Worm (Caenorhabditis elegans) whole organism, L2 larva: Measurements from ENCODE around the gene fbxa-127.

Experiments used
- C34F6.9 ChIP-seq: fragments of 150-350 bp; optimal IDR thresholded peaks from 2 replicates; lab custom pipeline; 2014; ENCODE audit warnings: missing biosample characterization, missing genetic modification characterization
- F13H6.1 ChIP-seq: sonication (generic microtip); optimal IDR thresholded peaks from 2 replicates; lab custom pipeline; 2016; ENCODE audit warnings: missing genetic modification characterization, missing compliant biosample characterization
- R02D3.7 ChIP-seq: fragments of 150-350 bp; optimal IDR thresholded peaks from 2 replicates; lab custom pipeline; 2014; ENCODE audit warnings: missing biosample characterization, missing genetic modification characterization
- ZK546.5 ChIP-seq: sonication (generic microtip); optimal IDR thresholded peaks from 2 replicates; lab custom pipeline; 2017; ENCODE audit warnings: missing biosample characterization, missing genetic modification characterization
- ama-1 ChIP-seq: fragments of 150-350 bp; optimal IDR thresholded peaks from 2 replicates; lab custom pipeline; 2018; ENCODE audit warnings: inconsistent platforms
- blmp-1 ChIP-seq: sonication (generic microtip); optimal IDR thresholded peaks from 2 replicates; lab custom pipeline; 2017; ENCODE audit warnings: missing genetic modification characterization, mild to moderate bottlenecking, missing compliant biosample characterization, antibody characterized with exemption, moderate library complexity; ENCODE audit not compliant: insufficient read depth
- ceh-16 ChIP-seq: fragments of 150-350 bp; optimal IDR thresholded peaks from 2 replicates; lab custom pipeline; 2014; ENCODE audit warnings: missing biosample characterization, missing genetic modification characterization
- dmd-4 ChIP-seq: sonication (generic microtip); optimal IDR thresholded peaks from 2 replicates; lab custom pipeline; 2017; ENCODE audit warnings: missing biosample characterization, missing genetic modification characterization
- egl-27 ChIP-seq: sonication (generic microtip); optimal IDR thresholded peaks from 3 replicates; lab custom pipeline; 2017; ENCODE audit warnings: missing biosample characterization, missing genetic modification reagents, missing genetic modification characterization
- elt-1 ChIP-seq: fragments of 150-350 bp; optimal IDR thresholded peaks from 2 replicates; lab custom pipeline; 2014; ENCODE audit warnings: missing biosample characterization, missing genetic modification characterization
- lin-13 ChIP-seq: fragments of 150-350 bp; optimal IDR thresholded peaks from 2 replicates; lab custom pipeline; 2014; ENCODE audit warnings: missing biosample characterization, missing genetic modification reagents, missing genetic modification characterization
- lsy-2 ChIP-seq, 2 experiments: fragments of 150-350 bp in 1 of 2; sonication (generic microtip) in 1 of 2; optimal IDR thresholded peaks; 2 replicates each; lab custom pipeline; 2014 to 2017; ENCODE audit warnings: missing biosample characterization in 2 of 2, missing genetic modification characterization in 2 of 2
- mbf-1 ChIP-seq: sonication (generic microtip); optimal IDR thresholded peaks from 2 replicates; lab custom pipeline; 2017; ENCODE audit warnings: missing biosample characterization, missing genetic modification characterization
- nhr-11 ChIP-seq: fragments of 150-350 bp; optimal IDR thresholded peaks from 2 replicates; lab custom pipeline; 2014; ENCODE audit warnings: missing biosample characterization, missing genetic modification characterization
- nhr-12 ChIP-seq: fragments of 150-350 bp; optimal IDR thresholded peaks from 2 replicates; lab custom pipeline; 2014; ENCODE audit warnings: missing biosample characterization, missing genetic modification characterization
- nhr-129 ChIP-seq: fragments of 150-350 bp; optimal IDR thresholded peaks from 2 replicates; lab custom pipeline; 2014; ENCODE audit warnings: missing biosample characterization, missing genetic modification characterization
- nhr-21 ChIP-seq: fragments of 150-350 bp; optimal IDR thresholded peaks from 2 replicates; lab custom pipeline; 2014; ENCODE audit warnings: missing biosample characterization, missing genetic modification characterization
- nhr-23 ChIP-seq: fragments of 150-350 bp; optimal IDR thresholded peaks from 2 replicates; lab custom pipeline; 2014; ENCODE audit warnings: missing biosample characterization, missing genetic modification reagents, missing genetic modification characterization
- nhr-237 ChIP-seq: fragments of 150-350 bp; optimal IDR thresholded peaks from 2 replicates; lab custom pipeline; 2014; ENCODE audit warnings: missing biosample characterization, missing genetic modification characterization
- nhr-25 ChIP-seq: fragments of 150-350 bp; sonication (generic microtip); optimal IDR thresholded peaks from 3 replicates; lab custom pipeline; 2014; ENCODE audit warnings: missing biosample characterization, missing genetic modification characterization
- nhr-77 ChIP-seq: fragments of 150-350 bp; optimal IDR thresholded peaks from 2 replicates; lab custom pipeline; 2014; ENCODE audit warnings: missing biosample characterization, missing genetic modification characterization
- peb-1 ChIP-seq: fragments of 150-350 bp; optimal IDR thresholded peaks from 2 replicates; lab custom pipeline; 2014; ENCODE audit warnings: missing biosample characterization, missing genetic modification characterization
- sma-9 ChIP-seq, 2 experiments: fragments of 150-350 bp in 1 of 2; sonication (generic microtip) in 1 of 2; optimal IDR thresholded peaks; 2 replicates each; lab custom pipeline; 2014 to 2016; ENCODE audit warnings: missing genetic modification characterization in 2 of 2, mild to moderate bottlenecking in 1 of 2, missing biosample characterization in 1 of 2, missing compliant biosample characterization in 1 of 2, missing genetic modification reagents in 1 of 2, moderate library complexity in 1 of 2
- unc-39 ChIP-seq: fragments of 150-350 bp; optimal IDR thresholded peaks from 2 replicates; lab custom pipeline; 2014; ENCODE audit warnings: missing biosample characterization, missing genetic modification characterization
- unc-55 ChIP-seq: fragments of 150-350 bp; sonication (generic microtip); optimal IDR thresholded peaks from 3 replicates; lab custom pipeline; 2014; ENCODE audit warnings: missing biosample characterization, missing genetic modification reagents, missing genetic modification characterization
- unc-62 ChIP-seq: fragments of 150-350 bp; optimal IDR thresholded peaks from 2 replicates; lab custom pipeline; 2014; ENCODE audit warnings: missing biosample characterization, missing genetic modification reagents, missing genetic modification characterization
- ztf-4 ChIP-seq: fragments of 150-350 bp; optimal IDR thresholded peaks from 2 replicates; lab custom pipeline; 2014; ENCODE audit warnings: missing biosample characterization, missing genetic modification characterization

Gene fbxa-127

ce11 chrV:16747031-16747672 is 18.6 kb downstream of the fbxa-127 start, which contains the start of gene dkf-2:
dkf-2 (plus strand) TSS chrV:16747622.
- TF ChIP-seq peb-1 (tag; lab: Kevin White, UChicago) (no peak), nhr-21 (tag; lab: Kevin White, UChicago) (no peak), nhr-25 (no peak), nhr-77 (tag; lab: Kevin White, UChicago) (no peak), dmd-4 (no peak)
- TF ChIP-seq, all 48 proteins: peak for 0

DNA sequence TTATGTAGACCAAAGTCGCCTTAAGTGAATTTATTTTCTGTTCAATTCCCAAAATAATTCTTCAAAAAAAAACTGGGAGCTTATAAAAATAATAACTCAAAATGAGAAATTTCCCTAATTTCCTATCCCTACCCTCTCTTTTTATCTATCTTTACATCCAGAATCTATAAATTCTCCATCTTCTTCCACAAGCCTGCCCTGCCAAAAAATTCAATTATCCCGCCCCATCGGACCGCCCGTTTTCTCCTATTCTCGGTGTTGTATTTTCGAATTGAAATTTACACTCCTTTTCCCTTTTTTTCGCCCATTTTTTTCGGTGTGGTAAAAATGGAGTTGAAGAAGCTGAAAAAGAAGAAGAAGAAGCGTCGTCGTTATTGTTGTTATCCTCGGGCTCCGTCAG is 20.9 kb downstream of the fbxa-127 start:
- TF ChIP-seq elt-1 (tag; lab: Kevin White, UChicago) (no peak), unc-55 (no peak), nhr-21 (tag; lab: Kevin White, UChicago) (no peak), blmp-1 (tag; lab: Kevin White, UChicago) (no peak), ZK546.5 (tag; lab: Kevin White, UChicago) (no peak), nhr-12 (tag; lab: Kevin White, UChicago) (no peak), R02D3.7 (no peak), mbf-1 (tag; lab: Kevin White, UChicago) (no peak), ama-1 (lab: Kevin White, UChicago) (no peak)
- TF ChIP-seq, all 48 proteins: peak for 0

DNA sequence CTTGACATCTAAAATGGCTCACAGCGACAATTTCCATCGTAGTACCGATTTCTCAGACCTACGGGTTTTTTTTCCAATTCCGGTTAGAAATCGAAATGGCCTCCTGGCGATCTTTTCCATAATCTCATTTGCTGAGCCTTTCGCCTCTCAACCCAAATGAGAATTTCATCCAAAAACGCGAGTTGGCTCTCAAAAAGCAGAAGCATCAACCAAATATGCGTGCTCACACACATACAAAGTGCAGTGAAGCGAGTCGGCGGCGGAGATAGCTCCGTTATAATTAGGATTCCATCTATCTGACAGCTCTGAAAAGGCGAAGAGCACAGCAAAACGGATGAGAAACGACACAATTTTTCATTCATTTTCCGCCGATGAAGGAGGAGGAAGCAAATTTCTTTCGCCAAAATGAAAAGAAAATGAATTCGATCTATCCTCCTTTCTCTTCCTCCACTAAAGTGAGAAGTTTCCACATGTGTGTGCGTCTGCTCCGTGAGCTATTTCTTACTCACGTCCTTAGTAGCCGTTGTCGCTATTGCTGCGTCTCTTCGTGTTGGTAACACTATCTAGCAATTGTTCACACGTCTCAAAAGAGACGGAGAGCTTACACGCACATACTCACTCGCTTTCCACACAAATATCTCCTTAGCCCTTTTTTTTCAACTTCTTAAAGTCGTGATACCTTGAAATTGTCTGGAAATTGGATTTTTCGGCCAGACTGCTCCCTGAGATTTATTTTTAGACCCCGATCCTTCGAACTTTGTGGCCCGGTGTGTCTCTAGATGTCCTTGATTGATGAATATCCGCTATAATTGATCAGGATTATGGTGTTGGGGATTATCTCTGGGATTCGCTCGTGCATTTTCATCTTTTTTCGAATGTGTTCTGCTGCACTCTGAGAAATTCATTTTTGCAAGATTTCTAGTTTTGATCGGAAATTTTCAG is 23.8 kb downstream of the fbxa-127 start:
- TF ChIP-seq nhr-11 (no peak), nhr-237 (tag; lab: Kevin White, UChicago) (no peak), ztf-4 (tag; lab: Kevin White, UChicago) (no peak), unc-55 (peak; percentile 77), nhr-129 (peak; percentile 26), egl-27 (no peak), lsy-2 (tag; optimal IDR thresholded peaks at IDR 0.05; lab: Kevin White, UChicago) (no peak), C34F6.9 (tag; lab: Kevin White, UChicago) (peak; percentile 8)

DNA sequence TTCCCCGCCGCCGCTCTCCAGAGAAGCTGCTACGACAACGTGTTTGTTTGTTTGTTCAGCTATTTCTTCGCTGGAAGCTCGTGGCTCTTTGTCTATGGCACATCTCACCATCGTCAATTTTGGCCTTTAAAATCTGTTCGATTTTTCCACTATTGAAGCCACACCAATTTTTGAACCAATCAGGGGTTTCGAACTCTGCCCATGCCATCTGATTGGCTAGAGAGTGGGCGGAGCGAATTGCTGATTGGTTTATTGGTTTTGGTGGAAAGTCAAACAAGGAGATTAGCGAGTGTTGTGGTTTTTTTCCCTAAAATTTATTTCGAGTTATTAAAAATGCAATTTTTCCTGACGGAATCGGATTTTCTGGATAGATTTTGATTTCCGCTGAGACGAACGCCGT is 27.6 kb downstream of the fbxa-127 start:
- TF ChIP-seq unc-39 (tag; lab: Kevin White, UChicago) (no peak), unc-62 (GFP tag; lab: Kevin White, UChicago) (no peak), ceh-16 (tag; lab: Kevin White, UChicago) (no peak), nhr-25 (no peak), blmp-1 (tag; lab: Kevin White, UChicago) (no peak), dmd-4 (no peak), nhr-23 (tag; lab: Kevin White, UChicago) (no peak), nhr-237 (tag; lab: Kevin White, UChicago) (no peak), lin-13 (GFP tag; lab: Kevin White, UChicago) (no peak)
- TF ChIP-seq, all 48 proteins: peak for 0

ce11 chrV:16759937-16760336 is 31.4 kb downstream of the fbxa-127 start:
- no peak for TF ChIP-seq peb-1 (tag; lab: Kevin White, UChicago)
- TF ChIP-seq unc-55: peak; percentile 65

ce11 chrV:16774428-16774827 is 45.9 kb downstream of the fbxa-127 start:
- TF ChIP-seq nhr-25 (no peak), F13H6.1 (tag; lab: Kevin White, UChicago) (no peak), sma-9 (GFP tag; optimal IDR thresholded peaks at IDR 0.05; lab: Kevin White, UChicago) (peak; percentile 9), sma-9 (tag; optimal IDR thresholded peaks at IDR 0.05; lab: Kevin White, UChicago) (no peak), nhr-129 (peak; percentile 19)
